Fruit fly (Drosophila melanogaster) whole organism, pupa: ENCODE data around the gene gt.

Experiments used
- CG12605 ChIP-seq: fragments of 200-800 bp; sonication (Bioruptor generic); IDR thresholded peaks from 2 replicates; pipeline ENCODE4 v1.3.6; 2022; ENCODE audit warnings: missing biosample characterization, missing genetic modification characterization
- CG13204 ChIP-seq: fragments of 200-800 bp; sonication (Bioruptor generic); optimal IDR thresholded peaks from 2 replicates; lab custom pipeline; 2018; ENCODE audit warnings: missing biosample characterization, mild to moderate bottlenecking, missing genetic modification characterization, moderate library complexity
- CG34367 ChIP-seq: fragments of 200-800 bp; sonication (Bioruptor generic); optimal IDR thresholded peaks from 2 replicates; lab custom pipeline; 2018; ENCODE audit warnings: missing biosample characterization, mild to moderate bottlenecking, missing genetic modification characterization
- CG4496 ChIP-seq: fragments of 200-800 bp; sonication (Bioruptor generic); IDR thresholded peaks from 3 replicates; pipeline ENCODE4 v1.3.6; 2022; ENCODE audit warnings: missing biosample characterization, missing genetic modification characterization
- CG8301 ChIP-seq: fragments of 200-800 bp; sonication (Bioruptor generic); optimal IDR thresholded peaks from 2 replicates; lab custom pipeline; 2018; ENCODE audit warnings: missing biosample characterization, mild to moderate bottlenecking, missing genetic modification characterization
- EcR ChIP-seq: fragments of 200-800 bp; sonication (Bioruptor generic); optimal IDR thresholded peaks from 3 replicates; lab custom pipeline; 2019; ENCODE audit warnings: missing biosample characterization, missing genetic modification characterization, mild to moderate bottlenecking, moderate library complexity, missing genetic modification reagents

dm6 chrX:2419518-2419917, 9.2 kb downstream of the gt start:
- TF ChIP-seq CG8301 (tag; lab: Kevin White, UChicago) (no peak), EcR (GFP tag; lab: Kevin White, UChicago) (no peak), CG13204 (GFP tag; lab: Kevin White, UChicago) (no peak), CG4496 (GFP tag; lab: Robert Waterston, UW) (no peak), CG12605 (no peak), CG34367 (tag; lab: Kevin White, UChicago) (no peak)
